Worm (Caenorhabditis elegans): ENCODE data around the gene cah-5.

ce11 chrX:7033716-7034270 lies 14.0 kb downstream of the cah-5 start:
- no peak for TF ChIP-seq nhr-90 (tag; optimal IDR thresholded peaks at IDR 0.05)
- TF ChIP-seq madf-3 (GFP tag; IDR thresholded peaks at IDR 0.05): no peak

All from whole organism, young adult.